Fruit fly (Drosophila melanogaster) whole organism, pupa: ENCODE measurements around the gene ihog.

Experiments
- CG10348 ChIP-seq: fragments of 200-800 bp; sonication (Bioruptor generic); IDR thresholded peaks from 2 replicates; pipeline ENCODE4 v1.3.6; 2022; ENCODE audit warnings: missing biosample characterization, missing genetic modification characterization
- CG12605 ChIP-seq: fragments of 200-800 bp; sonication (Bioruptor generic); IDR thresholded peaks from 2 replicates; pipeline ENCODE4 v1.3.6; 2022; ENCODE audit warnings: missing biosample characterization, missing genetic modification characterization
- CG13204 ChIP-seq: fragments of 200-800 bp; sonication (Bioruptor generic); optimal IDR thresholded peaks from 2 replicates; lab custom pipeline; 2018; ENCODE audit warnings: missing biosample characterization, mild to moderate bottlenecking, missing genetic modification characterization, moderate library complexity
- CG14655 ChIP-seq: fragments of 200-800 bp; sonication (Bioruptor generic); optimal IDR thresholded peaks from 3 replicates; lab custom pipeline; 2017; ENCODE audit warnings: mild to moderate bottlenecking, missing biosample characterization, missing genetic modification reagents, missing genetic modification characterization
- CG15710 ChIP-seq: fragments of 200-800 bp; sonication (Bioruptor generic); optimal IDR thresholded peaks from 2 replicates; lab custom pipeline; 2018; ENCODE audit warnings: missing biosample characterization, mild to moderate bottlenecking, missing genetic modification characterization, moderate library complexity
- CG17806 ChIP-seq: fragments of 200-800 bp; sonication (Bioruptor generic); optimal IDR thresholded peaks from 2 replicates; lab custom pipeline; 2018; ENCODE audit warnings: missing biosample characterization, mild to moderate bottlenecking, missing genetic modification characterization, moderate library complexity
- CG32121 ChIP-seq: fragments of 200-800 bp; sonication (Bioruptor generic); IDR thresholded peaks from 2 replicates; pipeline ENCODE4 v1.3.6; 2022; ENCODE audit warnings: missing biosample characterization, missing genetic modification characterization
- CG34367 ChIP-seq: fragments of 200-800 bp; sonication (Bioruptor generic); optimal IDR thresholded peaks from 2 replicates; lab custom pipeline; 2018; ENCODE audit warnings: missing biosample characterization, mild to moderate bottlenecking, missing genetic modification characterization
- CG4496 ChIP-seq: fragments of 200-800 bp; sonication (Bioruptor generic); IDR thresholded peaks from 3 replicates; pipeline ENCODE4 v1.3.6; 2022; ENCODE audit warnings: missing biosample characterization, missing genetic modification characterization
- CG8159 ChIP-seq: fragments of 200-800 bp; sonication (Bioruptor generic); optimal IDR thresholded peaks from 3 replicates; lab custom pipeline; 2018; ENCODE audit warnings: missing biosample characterization, mild to moderate bottlenecking, missing genetic modification characterization, moderate library complexity
- CG8301 ChIP-seq: fragments of 200-800 bp; sonication (Bioruptor generic); optimal IDR thresholded peaks from 2 replicates; lab custom pipeline; 2018; ENCODE audit warnings: missing biosample characterization, mild to moderate bottlenecking, missing genetic modification characterization
- CG9948 ChIP-seq: fragments of 200-800 bp; sonication (Bioruptor generic); optimal IDR thresholded peaks from 2 replicates; lab custom pipeline; 2018; ENCODE audit warnings: missing biosample characterization, mild to moderate bottlenecking, missing genetic modification characterization, moderate library complexity
- D1 ChIP-seq: fragments of 200-800 bp; sonication (Bioruptor generic); optimal IDR thresholded peaks from 2 replicates; lab custom pipeline; 2018; ENCODE audit warnings: missing biosample characterization, mild to moderate bottlenecking, missing genetic modification characterization, moderate library complexity
- EcR ChIP-seq: fragments of 200-800 bp; sonication (Bioruptor generic); optimal IDR thresholded peaks from 3 replicates; lab custom pipeline; 2019; ENCODE audit warnings: missing biosample characterization, missing genetic modification characterization, mild to moderate bottlenecking, moderate library complexity, missing genetic modification reagents
- Ets98B ChIP-seq: fragments of 200-800 bp; sonication (Bioruptor generic); IDR thresholded peaks from 2 replicates; pipeline ENCODE4 v1.3.6; 2022; ENCODE audit warnings: missing biosample characterization, missing genetic modification characterization
- Pif1A ChIP-seq: fragments of 200-800 bp; sonication (Bioruptor generic); optimal IDR thresholded peaks from 3 replicates; lab custom pipeline; 2016; ENCODE audit warnings: missing biosample characterization, missing genetic modification characterization
- Pif1B ChIP-seq: fragments of 200-800 bp; sonication (Bioruptor generic); optimal IDR thresholded peaks from 3 replicates; lab custom pipeline; 2016; ENCODE audit warnings: missing biosample characterization, missing genetic modification characterization
- Snoo ChIP-seq: fragments of 200-800 bp; sonication (Bioruptor generic); optimal IDR thresholded peaks from 3 replicates; lab custom pipeline; 2017; ENCODE audit warnings: missing biosample characterization, mild to moderate bottlenecking, missing genetic modification characterization, inconsistent platforms
- fd96Ca ChIP-seq: fragments of 200-800 bp; sonication (Bioruptor generic); IDR thresholded peaks from 3 replicates; pipeline ENCODE4 v1.3.6; 2022; ENCODE audit warnings: missing biosample characterization, missing genetic modification characterization
- gl ChIP-seq: fragments of 200-800 bp; sonication (Bioruptor generic); optimal IDR thresholded peaks from 2 replicates; lab custom pipeline; 2018; ENCODE audit warnings: missing biosample characterization, mild to moderate bottlenecking, missing genetic modification characterization
- rn ChIP-seq: fragments of 200-800 bp; sonication (Bioruptor generic); IDR thresholded peaks from 2 replicates; pipeline ENCODE4 v1.3.6; 2022; ENCODE audit warnings: missing biosample characterization, missing genetic modification characterization

The ihog gene

dm6 chr2L:6948540-6948942 lies at the start of gene ihog:
Gene ihog, minus strand, starts transcription at chr2L:6948808.
- TF ChIP-seq CG9948 (tag; lab: Kevin White, UChicago) (no peak), Pif1A (GFP tag; lab: Kevin White, UChicago) (no peak), CG10348 (GFP tag; lab: Robert Waterston, UW) (no peak), EcR (GFP tag; lab: Kevin White, UChicago) (peak; percentile 58), CG34367 (tag; lab: Kevin White, UChicago) (peak; percentile 8), fd96Ca (GFP tag; lab: Robert Waterston, UW) (no peak), CG12605 (GFP tag; lab: Robert Waterston, UW) (peak; percentile 42; the same call in 1 of the 2 replicates), CG8301 (tag; lab: Kevin White, UChicago) (no peak), CG17806 (no peak), gl (no peak)

- TF ChIP-seq CG9948 (tag; lab: Kevin White, UChicago) (peak; percentile 38), gl (peak; percentile 23), CG15710 (tag; lab: Kevin White, UChicago) (peak; percentile 61), CG10348 (GFP tag; lab: Robert Waterston, UW) (0 out of 2 replicates have a peak, but pooled peaks have one; percentile 35), CG34367 (tag; lab: Kevin White, UChicago) (peak; percentile 65), CG8301 (tag; lab: Kevin White, UChicago) (peak; percentile 75), CG32121 (peak; percentile 83), CG12605 (GFP tag; lab: Robert Waterston, UW) (peak; percentile 77), D1 (no peak), CG8159 (tag; lab: Kevin White, UChicago) (peak; percentile 67), CG4496 (GFP tag; lab: Robert Waterston, UW) (peak; percentile 87), EcR (GFP tag; lab: Kevin White, UChicago) (peak; percentile 41), rn (GFP tag; lab: Robert Waterston, UW) (0 out of 2 replicates have a peak, but pooled peaks have one; percentile 47), fd96Ca (GFP tag; lab: Robert Waterston, UW) (peak; percentile 87), Pif1B (GFP tag; lab: Kevin White, UChicago) (peak; percentile 49), Pif1A (GFP tag; lab: Kevin White, UChicago) (peak; percentile 58), CG17806 (peak; percentile 56), Ets98B (GFP tag; lab: Robert Waterston, UW) (peak; percentile 88), CG13204 (GFP tag; lab: Kevin White, UChicago) (no peak), Snoo (tag; lab: Kevin White, UChicago) (peak; percentile 33), CG14655 (GFP tag; lab: Kevin White, UChicago) (peak; percentile 76)
These were observed 42.5 kb upstream of the ihog start for dm6 chr2L:6991085-6991484.

dm6 chr2L:6971597-6972036 lies 23.0 kb upstream of the ihog start, which contains the start of gene snRNP-U1-70K:
Gene snRNP-U1-70K, minus strand, starts transcription at chr2L:6971737.
- TF ChIP-seq CG9948 (tag; lab: Kevin White, UChicago) (no peak), rn (GFP tag; lab: Robert Waterston, UW) (no peak), CG8159 (tag; lab: Kevin White, UChicago) (no peak), CG4496 (GFP tag; lab: Robert Waterston, UW) (no peak), fd96Ca (GFP tag; lab: Robert Waterston, UW) (no peak), CG14655 (GFP tag; lab: Kevin White, UChicago) (no peak), CG13204 (GFP tag; lab: Kevin White, UChicago) (no peak), Ets98B (GFP tag; lab: Robert Waterston, UW) (no peak)

- TF ChIP-seq CG4496 (GFP tag; lab: Robert Waterston, UW) (no peak), D1 (no peak), rn (GFP tag; lab: Robert Waterston, UW) (no peak), Pif1A (GFP tag; lab: Kevin White, UChicago) (no peak), CG10348 (GFP tag; lab: Robert Waterston, UW) (no peak), CG12605 (GFP tag; lab: Robert Waterston, UW) (no peak), fd96Ca (GFP tag; lab: Robert Waterston, UW) (no peak), CG9948 (tag; lab: Kevin White, UChicago) (no peak)
- TF ChIP-seq, all 21 proteins: peak for 0
These were observed 22.2 kb upstream of the ihog start for dm6 chr2L:6970813-6971212.

dm6 chr2L:6968013-6968517 lies 19.5 kb upstream of the ihog start:
- no peak for TF ChIP-seq fd96Ca (GFP tag; lab: Robert Waterston, UW)
- TF ChIP-seq Snoo (tag; lab: Kevin White, UChicago) = peak; percentile 22
- TF ChIP-seq CG4496 (GFP tag; lab: Robert Waterston, UW) = peak; percentile 36; the same call in 1 of the 3 replicates
- TF ChIP-seq CG15710 (tag; lab: Kevin White, UChicago) = no peak
- TF ChIP-seq rn (GFP tag; lab: Robert Waterston, UW) = 0 out of 2 replicates have a peak, but pooled peaks have one; percentile 11
- peak; percentile 42 for TF ChIP-seq CG17806
- TF ChIP-seq CG32121 = no peak
- peak; percentile 32; the same call in 1 of the 2 replicates for TF ChIP-seq CG12605 (GFP tag; lab: Robert Waterston, UW)
- no peak for TF ChIP-seq CG8301 (tag; lab: Kevin White, UChicago)
- peak; percentile 48 for TF ChIP-seq Ets98B (GFP tag; lab: Robert Waterston, UW)
- peak; percentile 32 for TF ChIP-seq CG8159 (tag; lab: Kevin White, UChicago)
